Worm (Caenorhabditis elegans) whole organism, L3 larva: ENCODE measurements around the gene clp-10.

Experiments
- aly-2 ChIP-seq: fragments of 150-350 bp; optimal IDR thresholded peaks from 2 replicates; lab custom pipeline; 2014; ENCODE audit warnings: missing biosample characterization, missing genetic modification characterization
- ama-1 ChIP-seq: fragments of 150-350 bp; optimal IDR thresholded peaks from 2 replicates; lab custom pipeline; 2018
- ceh-16 ChIP-seq: sonication (generic microtip); optimal IDR thresholded peaks from 2 replicates; lab custom pipeline; 2017; ENCODE audit warnings: missing biosample characterization, missing genetic modification characterization
- ceh-28 ChIP-seq: fragments of 150-350 bp; optimal IDR thresholded peaks from 2 replicates; lab custom pipeline; 2014; ENCODE audit warnings: missing biosample characterization, missing genetic modification reagents, missing genetic modification characterization
- ceh-82 ChIP-seq: fragments of 150-350 bp; optimal IDR thresholded peaks from 2 replicates; lab custom pipeline; 2014; ENCODE audit warnings: missing biosample characterization, missing genetic modification characterization
- ceh-9 ChIP-seq: sonication (generic microtip); optimal IDR thresholded peaks from 2 replicates; lab custom pipeline; 2018; ENCODE audit warnings: missing biosample characterization, missing genetic modification characterization
- daf-12 ChIP-seq: fragments of 150-350 bp; optimal IDR thresholded peaks from 2 replicates; lab custom pipeline; 2014; ENCODE audit warnings: missing biosample characterization, missing genetic modification reagents, missing genetic modification characterization
- egl-5 ChIP-seq: fragments of 150-350 bp; optimal IDR thresholded peaks from 2 replicates; lab custom pipeline; 2017; ENCODE audit warnings: missing biosample characterization, missing genetic modification reagents, missing genetic modification characterization, inconsistent platforms
- elt-2 ChIP-seq: sonication (generic microtip); optimal IDR thresholded peaks from 2 replicates; lab custom pipeline; 2016; ENCODE audit warnings: missing genetic modification reagents, mild to moderate bottlenecking, missing genetic modification characterization, missing compliant biosample characterization
- elt-3 ChIP-seq, 3 experiments: fragments of 150-350 bp in 1 of 3; sonication (generic microtip) in 2 of 3; optimal IDR thresholded peaks; 2 replicates in 2 of 3; 4 replicates in 1 of 3; lab custom pipeline; 2014 to 2017; ENCODE audit warnings: missing biosample characterization in 3 of 3, missing genetic modification characterization in 3 of 3
- fos-1 ChIP-seq: fragments of 150-350 bp; optimal IDR thresholded peaks from 2 replicates; lab custom pipeline; 2014; ENCODE audit warnings: missing biosample characterization, missing genetic modification characterization
- hmg-11 ChIP-seq: sonication (generic microtip); optimal IDR thresholded peaks from 2 replicates; lab custom pipeline; 2016; ENCODE audit warnings: missing genetic modification characterization, missing compliant biosample characterization
- jun-1 ChIP-seq: fragments of 150-350 bp; optimal IDR thresholded peaks from 2 replicates; lab custom pipeline; 2014; ENCODE audit warnings: missing biosample characterization, missing genetic modification reagents, missing genetic modification characterization
- lin-15B ChIP-seq: fragments of 150-350 bp; optimal IDR thresholded peaks from 2 replicates; lab custom pipeline; 2014; ENCODE audit warnings: missing biosample characterization, missing genetic modification characterization
- lin-39 ChIP-seq: fragments of 150-350 bp; optimal IDR thresholded peaks from 2 replicates; lab custom pipeline; 2018; ENCODE audit warnings: missing biosample characterization, missing genetic modification reagents, missing genetic modification characterization
- nfya-1 ChIP-seq: sonication (generic microtip); optimal IDR thresholded peaks from 2 replicates; lab custom pipeline; 2017; ENCODE audit warnings: missing genetic modification characterization, mild to moderate bottlenecking, missing compliant biosample characterization, antibody characterized with exemption, moderate library complexity; ENCODE audit not compliant: insufficient read depth
- nhr-11 ChIP-seq: fragments of 150-350 bp; optimal IDR thresholded peaks from 2 replicates; lab custom pipeline; 2014; ENCODE audit warnings: missing biosample characterization, missing genetic modification characterization
- nhr-12 ChIP-seq: fragments of 150-350 bp; optimal IDR thresholded peaks from 2 replicates; lab custom pipeline; 2014; ENCODE audit warnings: missing biosample characterization, missing genetic modification characterization
- nhr-43 ChIP-seq: sonication (generic microtip); optimal IDR thresholded peaks from 2 replicates; lab custom pipeline; 2016; ENCODE audit warnings: mild to moderate bottlenecking, missing genetic modification characterization, missing compliant biosample characterization; ENCODE audit not compliant: poor library complexity, severe bottlenecking
- nhr-76 ChIP-seq: fragments of 150-350 bp; sonication (generic microtip); optimal IDR thresholded peaks from 5 replicates; lab custom pipeline; 2014; ENCODE audit warnings: missing biosample characterization, missing genetic modification characterization
- pha-4 ChIP-seq: fragments of 150-350 bp; optimal IDR thresholded peaks from 2 replicates; lab custom pipeline; 2014; ENCODE audit warnings: missing biosample characterization, missing genetic modification reagents, missing genetic modification characterization
- pqm-1 ChIP-seq: fragments of 150-350 bp; optimal IDR thresholded peaks from 2 replicates; lab custom pipeline; 2017; ENCODE audit warnings: missing biosample characterization, missing genetic modification characterization, inconsistent platforms
- sea-2 ChIP-seq: fragments of 150-350 bp; sonication (generic microtip); optimal IDR thresholded peaks from 4 replicates; lab custom pipeline; 2014; ENCODE audit warnings: missing biosample characterization, missing genetic modification reagents, missing genetic modification characterization
- tbx-2 ChIP-seq: sonication (generic microtip); optimal IDR thresholded peaks from 2 replicates; lab custom pipeline; 2016; ENCODE audit warnings: mild to moderate bottlenecking, missing genetic modification characterization, missing compliant biosample characterization
- unc-39 ChIP-seq: sonication (generic microtip); optimal IDR thresholded peaks from 4 replicates; lab custom pipeline; 2017; ENCODE audit warnings: missing biosample characterization, missing genetic modification characterization
- zag-1 ChIP-seq: fragments of 150-350 bp; optimal IDR thresholded peaks from 2 replicates; lab custom pipeline; 2014; ENCODE audit warnings: missing biosample characterization, missing genetic modification characterization
- ztf-11 ChIP-seq: fragments of 150-350 bp; optimal IDR thresholded peaks from 2 replicates; lab custom pipeline; 2014; ENCODE audit warnings: missing biosample characterization, missing genetic modification characterization
- ztf-4 ChIP-seq: fragments of 150-350 bp; optimal IDR thresholded peaks from 2 replicates; lab custom pipeline; 2014; ENCODE audit warnings: missing biosample characterization, missing genetic modification characterization

The clp-10 gene

ce11 chrIII:14671-15070 lies 23.3 kb downstream of the clp-10 start, which contains the start of gene nhr-80:
TSS of gene nhr-80 (minus strand) at chrIII:14869.
- TF ChIP-seq egl-5 (no peak), ceh-28 (tag; lab: Kevin White, UChicago) (peak; percentile 52), elt-2 (tag; lab: Kevin White, UChicago) (peak; percentile 91), pha-4 (tag; lab: Kevin White, UChicago) (peak; percentile 30), nhr-76 (tag; lab: Kevin White, UChicago) (no peak), sea-2 (no peak), fos-1 (tag; lab: Kevin White, UChicago) (no peak), jun-1 (tag; lab: Kevin White, UChicago) (peak; percentile 47), ceh-82 (tag; lab: Kevin White, UChicago) (no peak), pqm-1 (tag; lab: Kevin White, UChicago) (peak; percentile 86), elt-3 (tag; optimal IDR thresholded peaks at IDR 0.05; lab: Kevin White, UChicago) (peak in 2 of 3 experiments; percentile 50 to 57), ztf-11 (tag; lab: Kevin White, UChicago) (no peak), aly-2 (no peak), lin-15B (tag; lab: Kevin White, UChicago) (no peak)

ce11 chrIII:14175-14574 lies 23.8 kb downstream of the clp-10 start:
- TF ChIP-seq zag-1 (tag; lab: Kevin White, UChicago) (no peak), aly-2 (no peak), jun-1 (tag; lab: Kevin White, UChicago) (no peak), tbx-2 (tag; lab: Kevin White, UChicago) (no peak), nhr-12 (tag; lab: Kevin White, UChicago) (no peak), nfya-1 (no peak), sea-2 (no peak), ceh-28 (tag; lab: Kevin White, UChicago) (no peak), ceh-82 (tag; lab: Kevin White, UChicago) (no peak), hmg-11 (tag; lab: Kevin White, UChicago) (no peak), nhr-11 (tag; lab: Kevin White, UChicago) (no peak), daf-12 (tag; lab: Kevin White, UChicago) (no peak), ama-1 (no peak), ceh-9 (tag; lab: Kevin White, UChicago) (no peak), ceh-16 (no peak), unc-39 (tag; lab: Kevin White, UChicago) (no peak), lin-39 (tag; lab: Kevin White, UChicago) (no peak)

- TF ChIP-seq nhr-43: no peak
- peak; percentile 7 for TF ChIP-seq pqm-1 (tag; lab: Kevin White, UChicago)
- no peak for TF ChIP-seq lin-15B (tag; lab: Kevin White, UChicago)
- TF ChIP-seq ztf-4: no peak
- peak; percentile 64 for TF ChIP-seq elt-2 (tag; lab: Kevin White, UChicago)
- TF ChIP-seq pha-4 (tag; lab: Kevin White, UChicago): peak; percentile 50
Measured at ce11 chrIII:2919-3371, 35.1 kb downstream of the clp-10 start, which contains the start of the genes fbxa-6, cTel54X.2 and npr-30. TSS of gene fbxa-6 (minus strand) at chrIII:3097. TSS of gene cTel54X.2 (plus strand) at chrIII:3278. TSS of gene npr-30 (plus strand) at chrIII:3321.
